Worm (Caenorhabditis elegans): ENCODE measurements around the gene cal-5.

- TF ChIP-seq ama-1 (optimal IDR thresholded peaks at IDR 0.05) (no peak), ama-1 (GFP tag; optimal IDR thresholded peaks at IDR 0.05) (no peak), fkh-3 (tag; optimal IDR thresholded peaks at IDR 0.05) (no peak), sdz-38 (tag; optimal IDR thresholded peaks at IDR 0.05) (no peak), C17E4.6 (GFP tag; IDR thresholded peaks at IDR 0.05) (no peak), pha-4 (tag; optimal IDR thresholded peaks at IDR 0.05) (no peak), Y67H2A.10 (GFP tag; conservative IDR thresholded peaks at IDR 0.05) (no peak), madf-10 (tag; optimal IDR thresholded peaks at IDR 0.05) (no peak), dpl-1 (GFP tag; optimal IDR thresholded peaks at IDR 0.05) (no peak), him-1 (tag; optimal IDR thresholded peaks at IDR 0.05) (no peak), aptf-3 (GFP tag; IDR thresholded peaks at IDR 0.05) (no peak), F37B4.10 (GFP tag; IDR thresholded peaks at IDR 0.05) (no peak), ceh-100 (GFP tag; IDR thresholded peaks at IDR 0.05) (no peak), athp-1 (tag; optimal IDR thresholded peaks at IDR 0.05) (no peak)
Observed at ce11 chrX:5119686-5120085, 41.9 kb upstream of the cal-5 start.
